Worm (Caenorhabditis elegans): ENCODE data around the gene dbn-1.
"Not testable (repeated sequence)": the region's sequence is repeated elsewhere in the genome, so short reads cannot be mapped to it uniquely, and the experiment has no call there.

Gene dbn-1

ce11 chrIII:13762046-13762445 lies at the start of gene dbn-1:
TSS of gene dbn-1 (minus strand) at chrIII:13762069.
- TF ChIP-seq unc-62 (GFP tag; optimal IDR thresholded peaks at IDR 0.05), result no peak

ce11 chrIII:13780199-13780706 lies 18.4 kb upstream of the dbn-1 start, which contains the start of gene pot-3:
TSS of gene pot-3 (plus strand) at chrIII:13780215.
- TF ChIP-seq unc-62 (GFP tag; optimal IDR thresholded peaks at IDR 0.05), result no peak

ce11 chrIII:13779360-13780093 lies 17.7 kb upstream of the dbn-1 start:
- TF ChIP-seq unc-62 (GFP tag; optimal IDR thresholded peaks at IDR 0.05), result no peak

ce11 chrIII:13778816-13779215 lies 16.9 kb upstream of the dbn-1 start:
- no peak for TF ChIP-seq unc-62 (GFP tag; optimal IDR thresholded peaks at IDR 0.05)

ce11 chrIII:13772876-13773275 lies 11.0 kb upstream of the dbn-1 start, which contains the start of gene mdt-29:
TSS of gene mdt-29 (plus strand) at chrIII:13773176.
- TF ChIP-seq unc-62 (GFP tag; optimal IDR thresholded peaks at IDR 0.05), result no peak

- TF ChIP-seq unc-62 (GFP tag; optimal IDR thresholded peaks at IDR 0.05), result no peak
Measured at ce11 chrIII:13771145-13771544, 9.3 kb upstream of the dbn-1 start, which contains the start of the genes cyk-4 and pdr-1. TSS of gene cyk-4 (minus strand) at chrIII:13771224. TSS of gene pdr-1 (plus strand) at chrIII:13771513.

- no peak for TF ChIP-seq unc-62 (GFP tag; optimal IDR thresholded peaks at IDR 0.05)
Measured at ce11 chrIII:13770017-13770416, 8.1 kb upstream of the dbn-1 start.

- no peak for TF ChIP-seq unc-62 (GFP tag; optimal IDR thresholded peaks at IDR 0.05)
Measured at ce11 chrIII:13768074-13768662, 6.3 kb upstream of the dbn-1 start, which contains the start of gene rml-1. TSS of gene rml-1 (minus strand) at chrIII:13768092.

- TF ChIP-seq unc-62 (GFP tag; optimal IDR thresholded peaks at IDR 0.05), result no peak
Measured at ce11 chrIII:13766704-13767323, 4.9 kb upstream of the dbn-1 start.

ce11 chrIII:13765782-13766181 lies 3.9 kb upstream of the dbn-1 start:
- TF ChIP-seq unc-62 (GFP tag; optimal IDR thresholded peaks at IDR 0.05), result no peak

- no peak for TF ChIP-seq unc-62 (GFP tag; optimal IDR thresholded peaks at IDR 0.05)
Measured at ce11 chrIII:13763260-13764112, 1.6 kb upstream of the dbn-1 start.

ce11 chrIII:13761022-13761421 lies 847 bp downstream of the dbn-1 start:
- no peak for TF ChIP-seq unc-62 (GFP tag; optimal IDR thresholded peaks at IDR 0.05)

- no peak for TF ChIP-seq unc-62 (GFP tag; optimal IDR thresholded peaks at IDR 0.05)
Measured at ce11 chrIII:13759691-13760090, 2.2 kb downstream of the dbn-1 start.

ce11 chrIII:13755689-13756088 lies 6.2 kb downstream of the dbn-1 start, which contains the start of gene toca-2:
TSS of gene toca-2 (plus strand) at chrIII:13755896.
- no peak for TF ChIP-seq unc-62 (GFP tag; optimal IDR thresholded peaks at IDR 0.05)

ce11 chrIII:13751144-13751543 lies 10.7 kb downstream of the dbn-1 start, which contains the start of gene mlc-7:
TSS of gene mlc-7 (plus strand) at chrIII:13751444.
- TF ChIP-seq unc-62 (GFP tag; optimal IDR thresholded peaks at IDR 0.05), result not testable (repeated sequence)
